Worm (Caenorhabditis elegans) whole organism, young adult: ENCODE results near the gene F35G2.1.

ENCODE experiments used
- K12H6.12 ChIP-seq: fragments of 200-800 bp; sonication (Bioruptor generic); optimal IDR thresholded peaks from 2 replicates; lab custom pipeline; 2018; ENCODE audit warnings: mild to moderate bottlenecking, missing genetic modification characterization, missing compliant biosample characterization
- ama-1 ChIP-seq, 3 experiments: fragments of 150-350 bp in 1 of 3; sonication (generic microtip) in 2 of 3; optimal IDR thresholded peaks; 2 replicates each; lab custom pipeline; 2014 to 2018; ENCODE audit warnings: missing biosample characterization in 2 of 3, missing genetic modification characterization in 2 of 3, missing genetic modification reagents in 2 of 3
- aptf-2 ChIP-seq: fragments of 200-800 bp; sonication (Bioruptor generic); conservative IDR thresholded peaks from 2 replicates; pipeline ENCODE4 v1.3.6; 2022; ENCODE audit warnings: missing genetic modification reagents, missing genetic modification characterization, missing compliant biosample characterization
- attf-3 ChIP-seq: fragments of 200-800 bp; sonication (Bioruptor generic); conservative IDR thresholded peaks from 2 replicates; pipeline ENCODE4 v1.3.6; 2022; ENCODE audit warnings: missing genetic modification reagents, missing genetic modification characterization, missing compliant biosample characterization
- attf-6 ChIP-seq: fragments of 200-800 bp; sonication (Bioruptor generic); IDR thresholded peaks from 2 replicates; pipeline ENCODE4 v1.3.6; 2022; ENCODE audit warnings: missing genetic modification reagents, missing genetic modification characterization, missing compliant biosample characterization
- bed-2 ChIP-seq: fragments of 200-800 bp; sonication (Bioruptor generic); IDR thresholded peaks from 2 replicates; pipeline ENCODE4 v1.3.6; 2022; ENCODE audit warnings: missing genetic modification reagents, missing genetic modification characterization, missing compliant biosample characterization
- ccch-3 ChIP-seq: fragments of 200-800 bp; sonication (Bioruptor generic); optimal IDR thresholded peaks from 2 replicates; lab custom pipeline; 2018; ENCODE audit warnings: mild to moderate bottlenecking, missing genetic modification characterization, missing compliant biosample characterization
- cebp-2 ChIP-seq: fragments of 200-800 bp; sonication (Bioruptor generic); IDR thresholded peaks from 2 replicates; pipeline ENCODE4 v1.3.6; 2022; ENCODE audit warnings: missing genetic modification characterization, missing compliant biosample characterization
- ceh-27 ChIP-seq: fragments of 200-800 bp; sonication (Bioruptor generic); optimal IDR thresholded peaks from 2 replicates; lab custom pipeline; 2018; ENCODE audit warnings: mild to moderate bottlenecking, missing genetic modification characterization, moderate library complexity, missing compliant biosample characterization
- chd-7 ChIP-seq: sonication (generic microtip); optimal IDR thresholded peaks from 2 replicates; lab custom pipeline; 2016; ENCODE audit warnings: mild to moderate bottlenecking, missing genetic modification characterization, moderate library complexity, missing compliant biosample characterization
- die-1 ChIP-seq: sonication (generic microtip); optimal IDR thresholded peaks from 2 replicates; lab custom pipeline; 2016; ENCODE audit warnings: missing genotype, mild to moderate bottlenecking, missing genetic modification characterization, missing compliant biosample characterization
- dpff-1 ChIP-seq: sonication (generic microtip); optimal IDR thresholded peaks from 2 replicates; lab custom pipeline; 2017; ENCODE audit warnings: mild to moderate bottlenecking, missing genetic modification characterization, missing compliant biosample characterization
- dpl-1 ChIP-seq: fragments of 150-350 bp; optimal IDR thresholded peaks from 2 replicates; lab custom pipeline; 2014; ENCODE audit warnings: missing biosample characterization, missing genetic modification reagents, missing genetic modification characterization
- gei-17 ChIP-seq: fragments of 200-800 bp; sonication (Bioruptor generic); optimal IDR thresholded peaks from 2 replicates; lab custom pipeline; 2018; ENCODE audit warnings: mild to moderate bottlenecking, missing genetic modification characterization, missing compliant biosample characterization
- hlh-12 ChIP-seq: sonication (generic microtip); optimal IDR thresholded peaks from 2 replicates; lab custom pipeline; 2016; ENCODE audit warnings: missing genetic modification characterization, missing compliant biosample characterization
- hlh-26 ChIP-seq: fragments of 200-800 bp; sonication (Bioruptor generic); conservative IDR thresholded peaks from 2 replicates; pipeline ENCODE4 v1.3.6; 2022; ENCODE audit warnings: missing genetic modification reagents, missing genetic modification characterization, missing compliant biosample characterization
- hrde-1 ChIP-seq: sonication (generic microtip); optimal IDR thresholded peaks from 2 replicates; lab custom pipeline; 2016; ENCODE audit warnings: missing genetic modification characterization, mild to moderate bottlenecking, missing compliant biosample characterization, moderate library complexity, missing genotype, missing genetic modification reagents, borderline replicate concordance
- lin-26 ChIP-seq: fragments of 200-800 bp; sonication (Bioruptor generic); IDR thresholded peaks from 2 replicates; pipeline ENCODE4 v1.3.6; 2022; ENCODE audit warnings: missing genetic modification reagents, missing genetic modification characterization, missing compliant biosample characterization
- lin-35 ChIP-seq, 3 experiments: fragments of 150-350 bp in 2 of 3; sonication (generic microtip) in 1 of 3; optimal IDR thresholded peaks; 2 replicates each; lab custom pipeline; 2014 to 2018; ENCODE audit warnings: missing biosample characterization in 3 of 3, missing genetic modification characterization in 3 of 3, missing genetic modification reagents in 3 of 3
- lin-40 ChIP-seq: sonication (generic microtip); optimal IDR thresholded peaks from 2 replicates; lab custom pipeline; 2016; ENCODE audit warnings: missing genetic modification characterization, mild to moderate bottlenecking, missing compliant biosample characterization, missing genotype, missing genetic modification reagents
- lin-54 ChIP-seq: fragments of 200-800 bp; sonication (Bioruptor generic); optimal IDR thresholded peaks from 2 replicates; lab custom pipeline; 2018; ENCODE audit warnings: mild to moderate bottlenecking, missing genetic modification characterization, missing compliant biosample characterization
- lsl-1 ChIP-seq: fragments of 200-800 bp; sonication (Bioruptor generic); optimal IDR thresholded peaks from 2 replicates; lab custom pipeline; 2018; ENCODE audit warnings: mild to moderate bottlenecking, missing genetic modification characterization, moderate library complexity, missing compliant biosample characterization
- lsy-27 ChIP-seq: sonication (generic microtip); optimal IDR thresholded peaks from 2 replicates; lab custom pipeline; 2017; ENCODE audit warnings: missing genetic modification characterization, mild to moderate bottlenecking, missing compliant biosample characterization, antibody characterized with exemption, missing genotype, borderline replicate concordance; ENCODE audit not compliant: insufficient read depth
- mes-4 ChIP-seq: sonication (generic microtip); optimal IDR thresholded peaks from 2 replicates; lab custom pipeline; 2016; ENCODE audit warnings: missing genotype, missing genetic modification characterization, missing compliant biosample characterization
- nfya-2 ChIP-seq: fragments of 200-800 bp; sonication (Bioruptor generic); IDR thresholded peaks from 2 replicates; pipeline ENCODE4 v1.3.6; 2022; ENCODE audit warnings: missing genetic modification reagents, missing genetic modification characterization, missing compliant biosample characterization
- nfyb-1 ChIP-seq: fragments of 200-800 bp; sonication (Bioruptor generic); IDR thresholded peaks from 2 replicates; pipeline ENCODE4 v1.3.6; 2022; ENCODE audit warnings: missing genetic modification reagents, missing genetic modification characterization, missing compliant biosample characterization
- pha-4 ChIP-seq: fragments of 150-350 bp; sonication (generic microtip); optimal IDR thresholded peaks from 2 replicates; lab custom pipeline; 2014; ENCODE audit warnings: missing biosample characterization, missing genetic modification reagents, missing genetic modification characterization
- rcor-1 ChIP-seq: fragments of 200-800 bp; sonication (Bioruptor generic); IDR thresholded peaks from 2 replicates; pipeline ENCODE4 v1.3.6; 2022; ENCODE audit warnings: missing genetic modification reagents, missing genetic modification characterization, missing compliant biosample characterization
- sdz-38 ChIP-seq: sonication (generic microtip); optimal IDR thresholded peaks from 2 replicates; lab custom pipeline; 2016; ENCODE audit warnings: missing genotype, missing genetic modification characterization, missing compliant biosample characterization
- snpc-3.4 ChIP-seq: sonication (generic microtip); optimal IDR thresholded peaks from 2 replicates; lab custom pipeline; 2017; ENCODE audit warnings: missing genetic modification characterization, mild to moderate bottlenecking, missing compliant biosample characterization, antibody characterized with exemption, moderate library complexity, missing genotype, missing genetic modification reagents
- sptf-2 ChIP-seq: fragments of 200-800 bp; sonication (Bioruptor generic); optimal IDR thresholded peaks from 2 replicates; lab custom pipeline; 2018; ENCODE audit warnings: mild to moderate bottlenecking, missing genetic modification characterization, missing compliant biosample characterization
- tbp1 ChIP-seq: fragments of 200-800 bp; sonication (Bioruptor generic); optimal IDR thresholded peaks from 2 replicates; lab custom pipeline; 2018; ENCODE audit warnings: mild to moderate bottlenecking, missing genetic modification characterization, missing compliant biosample characterization
- tbx-9 ChIP-seq: sonication (generic microtip); optimal IDR thresholded peaks from 2 replicates; lab custom pipeline; 2016; ENCODE audit warnings: borderline replicate concordance, missing genetic modification characterization, inconsistent platforms, missing compliant biosample characterization
- xnd-1 ChIP-seq: sonication (generic microtip); optimal IDR thresholded peaks from 2 replicates; lab custom pipeline; 2016; ENCODE audit warnings: missing genotype, missing genetic modification reagents, missing genetic modification characterization, missing compliant biosample characterization
- zfh-2 ChIP-seq: fragments of 200-800 bp; sonication (Bioruptor generic); conservative IDR thresholded peaks from 2 replicates; pipeline ENCODE4 v1.3.6; 2022; ENCODE audit warnings: missing genetic modification reagents, missing genetic modification characterization, missing compliant biosample characterization
- ztf-26 ChIP-seq: sonication (generic microtip); optimal IDR thresholded peaks from 2 replicates; lab custom pipeline; 2017; ENCODE audit warnings: missing genetic modification characterization, missing compliant biosample characterization
- ztf-6 ChIP-seq: fragments of 200-800 bp; sonication (Bioruptor generic); IDR thresholded peaks from 2 replicates; pipeline ENCODE4 v1.3.6; 2022; ENCODE audit warnings: missing genetic modification reagents, missing genetic modification characterization, missing compliant biosample characterization

Gene F35G2.1

DNA sequence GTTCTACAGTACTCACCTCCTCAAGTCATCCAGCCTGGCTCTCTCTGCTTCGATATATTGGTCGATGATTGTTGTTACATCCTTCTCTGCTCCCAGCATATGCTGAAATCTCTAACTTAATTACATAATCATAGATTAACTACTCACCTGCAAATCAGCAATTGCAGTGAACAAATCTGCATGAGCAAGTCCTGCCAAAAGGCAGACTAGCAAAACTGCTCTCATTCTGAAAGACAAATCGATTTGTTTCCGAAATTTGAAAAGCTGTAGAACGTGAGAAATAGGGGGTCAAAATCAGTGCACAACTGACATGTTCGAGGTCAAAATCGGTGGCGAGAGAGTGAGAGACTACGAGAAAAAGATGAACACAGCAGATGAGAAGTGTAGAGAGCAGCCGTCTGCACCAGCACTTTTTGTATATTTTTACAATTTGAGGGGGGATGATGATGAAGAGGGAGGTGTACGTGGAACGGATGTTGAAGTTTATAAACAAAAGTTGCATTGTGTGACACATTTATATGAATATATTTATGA is 12.8 kb downstream of the F35G2.1 start, which contains the start of gene phy-2:
phy-2 (minus strand) TSS at position 226 of the 534 bp plus-strand sequence.
- no peak for TF ChIP-seq gei-17 (GFP tag; lab: Kevin White, UChicago)
- no peak for TF ChIP-seq lin-40 (tag; lab: Kevin White, UChicago)
- no peak for TF ChIP-seq attf-6 (GFP tag; lab: Robert Waterston, UW)
- no peak for TF ChIP-seq pha-4 (tag; lab: Kevin White, UChicago)
- no peak for TF ChIP-seq sdz-38 (tag; lab: Kevin White, UChicago)
- peak; percentile 63 for TF ChIP-seq ama-1 (optimal IDR thresholded peaks at IDR 0.05; lab: Kevin White, UChicago)
- TF ChIP-seq ama-1 (GFP tag; optimal IDR thresholded peaks at IDR 0.05; lab: Kevin White, UChicago) = no peak
- no peak for TF ChIP-seq lin-54 (GFP tag; lab: Kevin White, UChicago)

- no peak for TF ChIP-seq hlh-26 (GFP tag; lab: Robert Waterston, UW)
- peak; percentile 20 for TF ChIP-seq ama-1 (optimal IDR thresholded peaks at IDR 0.05; lab: Kevin White, UChicago)
- TF ChIP-seq ama-1 (GFP tag; optimal IDR thresholded peaks at IDR 0.05; lab: Kevin White, UChicago) = no peak
Observed at ce11 chrIV:12217142-12217541, 14.1 kb downstream of the F35G2.1 start.

ce11 chrIV:12218253-12218652 is 15.2 kb downstream of the F35G2.1 start:
- TF ChIP-seq ztf-26 (tag; lab: Kevin White, UChicago) = no peak
- TF ChIP-seq chd-7 = no peak
- no peak for TF ChIP-seq hlh-12 (tag; lab: Kevin White, UChicago)
- TF ChIP-seq nfya-2 (GFP tag; lab: Robert Waterston, UW) = no peak
- TF ChIP-seq tbx-9 (tag; lab: Kevin White, UChicago) = no peak
- no peak for TF ChIP-seq aptf-2 (GFP tag; lab: Robert Waterston, UW)
- TF ChIP-seq lin-26 = no peak
- TF ChIP-seq lsl-1 (GFP tag; lab: Kevin White, UChicago) = no peak
- TF ChIP-seq ztf-6 (GFP tag; lab: Robert Waterston, UW) = no peak
- TF ChIP-seq ceh-27 (GFP tag; lab: Kevin White, UChicago) = no peak
- no peak for TF ChIP-seq cebp-2 (GFP tag; lab: Robert Waterston, UW)
- no peak for TF ChIP-seq ccch-3 (GFP tag; lab: Kevin White, UChicago)
- no peak for TF ChIP-seq dpff-1
- TF ChIP-seq lin-35 (GFP tag; optimal IDR thresholded peaks at IDR 0.05; lab: Kevin White, UChicago) = no peak
- TF ChIP-seq bed-2 = no peak
- TF ChIP-seq, all 124 proteins: peak for 0

DNA sequence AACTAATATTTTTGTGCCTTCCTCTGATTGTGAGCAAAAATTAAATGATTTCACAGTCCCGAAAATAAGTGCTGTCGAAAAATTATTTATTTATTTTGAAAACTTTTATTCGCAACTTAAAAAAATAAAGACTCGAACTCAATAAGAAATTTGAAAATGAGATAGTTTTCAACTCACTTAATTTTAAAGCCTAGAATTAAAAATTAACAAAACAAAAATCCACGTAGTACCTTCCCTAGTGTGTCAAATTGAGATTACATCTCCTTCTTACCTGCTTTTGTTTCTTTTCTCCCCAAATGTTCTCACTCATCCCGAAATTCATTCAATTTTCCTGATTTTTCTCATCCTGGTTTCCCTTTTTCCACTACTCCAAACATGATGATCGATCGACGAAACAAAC is 16.3 kb downstream of the F35G2.1 start, which contains the start of gene F35G2.5:
F35G2.5 (plus strand) TSS at position 301 of the 400 bp plus-strand sequence.
- TF ChIP-seq chd-7 = no peak
- TF ChIP-seq cebp-2 (GFP tag; lab: Robert Waterston, UW) = no peak
- TF ChIP-seq zfh-2 (GFP tag; lab: Robert Waterston, UW) = no peak
- TF ChIP-seq snpc-3.4 = no peak
- no peak for TF ChIP-seq nfyb-1 (GFP tag; lab: Robert Waterston, UW)
- TF ChIP-seq sptf-2 (GFP tag; lab: Kevin White, UChicago) = no peak
- no peak for TF ChIP-seq ztf-6 (GFP tag; lab: Robert Waterston, UW)
- TF ChIP-seq attf-3 (GFP tag; lab: Robert Waterston, UW) = no peak
- TF ChIP-seq xnd-1 (tag; lab: Kevin White, UChicago) = no peak
- TF ChIP-seq tbp1 (GFP tag; lab: Kevin White, UChicago) = no peak
- no peak for TF ChIP-seq lsy-27 (tag; lab: Kevin White, UChicago)
- TF ChIP-seq mes-4 (tag; lab: Kevin White, UChicago) = no peak
- no peak for TF ChIP-seq dpl-1
- no peak for TF ChIP-seq hrde-1 (tag; lab: Kevin White, UChicago)
- no peak for TF ChIP-seq lin-26
- no peak for TF ChIP-seq rcor-1 (GFP tag; lab: Robert Waterston, UW)
- TF ChIP-seq K12H6.12 (tag; lab: Kevin White, UChicago) = no peak
- no peak for TF ChIP-seq die-1 (tag; lab: Kevin White, UChicago)
- TF ChIP-seq, all 124 proteins: peak for 0
